Fruit fly (Drosophila melanogaster): ENCODE measurements around the gene gny.

gny gene

dm6 chr2L:10426534-10427048, 46.7 kb downstream of the gny start, which contains the start of the genes SmB and KdelR (continued):
- TF ChIP-seq nerfin-1 (tag; optimal IDR thresholded peaks at IDR 0.05): peak; percentile 40
- TF ChIP-seq grau (tag; optimal IDR thresholded peaks at IDR 0.05): peak; percentile 32
- no peak for TF ChIP-seq Hr51 (GFP tag; optimal IDR thresholded peaks at IDR 0.05)
- no peak for TF ChIP-seq Aef1 (GFP tag; IDR thresholded peaks at IDR 0.05)
- no peak for TF ChIP-seq tgo (GFP tag; IDR thresholded peaks at IDR 0.05)
- TF ChIP-seq CG10147 (GFP tag; optimal IDR thresholded peaks at IDR 0.05): no peak
- TF ChIP-seq amos (GFP tag; IDR thresholded peaks at IDR 0.05; ENCODE audit: partially characterized antibody): peak; percentile 67; the same call in 1 of the 2 replicates
- TF ChIP-seq CG2202 (tag; optimal IDR thresholded peaks at IDR 0.05): no peak
- peak; percentile 16 for TF ChIP-seq CoRest (tag; optimal IDR thresholded peaks at IDR 0.05)
- TF ChIP-seq crp (GFP tag; optimal IDR thresholded peaks at IDR 0.05): peak in 1 of 2 experiments; percentile 54
- peak; percentile 68; the same call in 1 of the 2 replicates for TF ChIP-seq E2f2 (GFP tag; IDR thresholded peaks at IDR 0.05)
- TF ChIP-seq toy (GFP tag; IDR thresholded peaks at IDR 0.05): no peak
- peak; percentile 92 for TF ChIP-seq CG13287 (GFP tag; IDR thresholded peaks at IDR 0.05; ENCODE audit: partially characterized antibody)
- TF ChIP-seq CG34422 (GFP tag; IDR thresholded peaks at IDR 0.05): peak; percentile 58; the same call in 1 of the 3 replicates
- TF ChIP-seq Dip2 (GFP tag; IDR thresholded peaks at IDR 0.05): no peak
- peak; percentile 94 for TF ChIP-seq CG2116 (GFP tag; optimal IDR thresholded peaks at IDR 0.05)
- peak; percentile 61 for TF ChIP-seq gfzf (GFP tag; optimal IDR thresholded peaks at IDR 0.05)
- TF ChIP-seq Ssrp (tag; optimal IDR thresholded peaks at IDR 0.05): no peak
- no peak for TF ChIP-seq ems (GFP tag; optimal IDR thresholded peaks at IDR 0.05)
- peak; percentile 60; the same call in 2 of the 3 replicates for TF ChIP-seq CG17361 (GFP tag; IDR thresholded peaks at IDR 0.05)
- no peak for TF ChIP-seq chif (GFP tag; optimal IDR thresholded peaks at IDR 0.05)
- TF ChIP-seq CG17328 (GFP tag; IDR thresholded peaks at IDR 0.05): no peak
- TF ChIP-seq CG11560 (tag; IDR thresholded peaks at IDR 0.05): peak; percentile 98
- no peak for TF ChIP-seq CG8089 (GFP tag; optimal IDR thresholded peaks at IDR 0.05)
- peak; percentile 20 for TF ChIP-seq CG10431 (GFP tag; optimal IDR thresholded peaks at IDR 0.05)
- peak; percentile 84 for TF ChIP-seq tna (GFP tag; IDR thresholded peaks at IDR 0.05; ENCODE audit: partially characterized antibody)

dm6 chr2L:10428528-10428927, 48.6 kb downstream of the gny start, which contains the start of gene CG5188:
Gene CG5188, plus strand, starts transcription at chr2L:10428829.
- no peak for TF ChIP-seq CG11560 (tag; IDR thresholded peaks at IDR 0.05)
- TF ChIP-seq CG6854 (GFP tag; optimal IDR thresholded peaks at IDR 0.05): no peak
- TF ChIP-seq CG1024 (GFP tag; IDR thresholded peaks at IDR 0.05): 0 out of 2 replicates have a peak, but pooled peaks have one; percentile 44
- 0 out of 2 replicates have a peak, but pooled peaks have one; percentile 27 for TF ChIP-seq CG31224 (GFP tag; IDR thresholded peaks at IDR 0.05)
- TF ChIP-seq hb (GFP tag; IDR thresholded peaks at IDR 0.05; ENCODE audit: partially characterized antibody): no peak
- TF ChIP-seq run (tag; optimal IDR thresholded peaks at IDR 0.05): no peak
- no peak for TF ChIP-seq CG14667 (GFP tag; IDR thresholded peaks at IDR 0.05)
- peak; percentile 63 for TF ChIP-seq PHDP (tag; optimal IDR thresholded peaks at IDR 0.05)
- no peak for TF ChIP-seq CG6765 (GFP tag; optimal IDR thresholded peaks at IDR 0.05)
- TF ChIP-seq CG4617 (GFP tag; optimal IDR thresholded peaks at IDR 0.05; ENCODE audit: borderline replicate concordance): peak; percentile 19
- TF ChIP-seq jigr1 (GFP tag; IDR thresholded peaks at IDR 0.05): no peak
- no peak for TF ChIP-seq CG8359 (GFP tag; optimal IDR thresholded peaks at IDR 0.05; ENCODE audit: borderline replicate concordance)
- 0 out of 4 replicates have a peak, but pooled peaks have one; percentile 20 for TF ChIP-seq chinmo (GFP tag; IDR thresholded peaks at IDR 0.05; ENCODE audit: partially characterized antibody)
- TF ChIP-seq CG10267 (tag; optimal IDR thresholded peaks at IDR 0.05): peak; percentile 64
- TF ChIP-seq cas (GFP tag; IDR thresholded peaks at IDR 0.05): no peak
- TF ChIP-seq gsb-n (tag; optimal IDR thresholded peaks at IDR 0.05): no peak
- TF ChIP-seq Xrp1 (GFP tag; IDR thresholded peaks at IDR 0.05): peak; percentile 62; the same call in 1 of the 2 replicates
- TF ChIP-seq CG13296 (GFP tag; optimal IDR thresholded peaks at IDR 0.05): peak; percentile 34
- TF ChIP-seq CG14014 (GFP tag; IDR thresholded peaks at IDR 0.05): peak; percentile 35; the same call in 1 of the 2 replicates
- TF ChIP-seq B-H2 (GFP tag; optimal IDR thresholded peaks at IDR 0.05): peak; percentile 1
- TF ChIP-seq Dll (GFP tag; IDR thresholded peaks at IDR 0.05; ENCODE audit: partially characterized antibody): peak; percentile 35; the same call in 1 of the 4 replicates
- no peak for TF ChIP-seq CG18011 (GFP tag; optimal IDR thresholded peaks at IDR 0.05)
- no peak for TF ChIP-seq CG17912 (GFP tag; optimal IDR thresholded peaks at IDR 0.05)
- no peak for TF ChIP-seq Sry-δ (GFP tag; optimal IDR thresholded peaks at IDR 0.05)
